Fruit fly (Drosophila melanogaster) whole organism, embryonic: ENCODE results near the gene Wdr62.

Experiments used
- Bdp1 ChIP-seq: fragments of 200-800 bp; sonication (Bioruptor generic); optimal IDR thresholded peaks from 3 replicates; lab custom pipeline; 2016; ENCODE audit warnings: missing biosample characterization, missing genetic modification characterization
- C15 ChIP-seq: fragments of 200-800 bp; sonication (Bioruptor generic); IDR thresholded peaks from 3 replicates; pipeline ENCODE4 v1.3.6; 2022; ENCODE audit warnings: missing biosample characterization, missing genetic modification characterization
- CG11093 ChIP-seq: fragments of 200-800 bp; sonication (Bioruptor generic); IDR thresholded peaks from 3 replicates; pipeline ENCODE4 v1.3.6; 2022; ENCODE audit warnings: missing biosample characterization, missing genetic modification characterization
- CG11456 ChIP-seq: fragments of 200-800 bp; sonication (Bioruptor generic); IDR thresholded peaks from 3 replicates; pipeline ENCODE4 v1.3.6; 2022; ENCODE audit warnings: missing biosample characterization, missing genetic modification characterization
- CG11504 ChIP-seq: fragments of 200-800 bp; sonication (Bioruptor generic); optimal IDR thresholded peaks from 3 replicates; lab custom pipeline; 2019; ENCODE audit warnings: missing biosample characterization, mild to moderate bottlenecking, missing genetic modification characterization, moderate library complexity
- CG11695 ChIP-seq: fragments of 200-800 bp; sonication (Bioruptor generic); IDR thresholded peaks from 3 replicates; pipeline ENCODE4 v1.3.6; 2022; ENCODE audit warnings: missing biosample characterization, missing genetic modification characterization
- CG13296 ChIP-seq: fragments of 200-800 bp; sonication (Bioruptor generic); optimal IDR thresholded peaks from 3 replicates; lab custom pipeline; 2018; ENCODE audit warnings: missing biosample characterization, mild to moderate bottlenecking, missing genetic modification characterization
- CG14965 ChIP-seq: fragments of 200-800 bp; sonication (Bioruptor generic); optimal IDR thresholded peaks from 2 replicates; lab custom pipeline; 2016; ENCODE audit warnings: missing biosample characterization, missing genetic modification characterization, borderline replicate concordance
- CG15269 ChIP-seq: fragments of 200-800 bp; sonication (Bioruptor generic); optimal IDR thresholded peaks from 2 replicates; lab custom pipeline; 2018; ENCODE audit warnings: missing biosample characterization, mild to moderate bottlenecking, missing genetic modification characterization, moderate library complexity
- CG15601 ChIP-seq: fragments of 200-800 bp; sonication (Bioruptor generic); optimal IDR thresholded peaks from 3 replicates; lab custom pipeline; 2019; ENCODE audit warnings: missing biosample characterization, mild to moderate bottlenecking, missing genetic modification characterization, moderate library complexity
- CG31441 ChIP-seq: fragments of 200-800 bp; sonication (Bioruptor generic); IDR thresholded peaks from 2 replicates; pipeline ENCODE4 v1.3.6; 2022; ENCODE audit warnings: missing biosample characterization, missing genetic modification characterization
- CG33557 ChIP-seq: fragments of 200-800 bp; sonication (Bioruptor generic); optimal IDR thresholded peaks from 2 replicates; lab custom pipeline; 2019; ENCODE audit warnings: missing biosample characterization, mild to moderate bottlenecking, missing genetic modification characterization, moderate library complexity
- CG6254 ChIP-seq: fragments of 200-800 bp; sonication (Bioruptor generic); optimal IDR thresholded peaks from 3 replicates; lab custom pipeline; 2017; ENCODE audit warnings: mild to moderate bottlenecking, missing biosample characterization, missing genetic modification reagents, missing genetic modification characterization
- CG6654 ChIP-seq: fragments of 200-800 bp; sonication (Bioruptor generic); optimal IDR thresholded peaks from 2 replicates; lab custom pipeline; 2017; ENCODE audit warnings: missing biosample characterization, mild to moderate bottlenecking, missing genetic modification characterization
- CG7786 ChIP-seq: fragments of 200-800 bp; sonication (Bioruptor generic); optimal IDR thresholded peaks from 2 replicates; lab custom pipeline; 2016; ENCODE audit warnings: missing biosample characterization, missing genetic modification characterization
- CG7839 ChIP-seq: fragments of 200-800 bp; sonication (Bioruptor generic); optimal IDR thresholded peaks from 3 replicates; lab custom pipeline; 2018; ENCODE audit warnings: missing biosample characterization, mild to moderate bottlenecking, missing genetic modification characterization, moderate library complexity
- CG9876 ChIP-seq: fragments of 200-800 bp; sonication (Bioruptor generic); optimal IDR thresholded peaks from 2 replicates; lab custom pipeline; 2016; ENCODE audit warnings: missing biosample characterization, missing genetic modification characterization
- D19A ChIP-seq: fragments of 200-800 bp; optimal IDR thresholded peaks from 3 replicates; lab custom pipeline; 2019; ENCODE audit warnings: missing biosample characterization, mild to moderate bottlenecking, missing genetic modification characterization, moderate library complexity
- Dref ChIP-seq: fragments of 200-800 bp; sonication (Bioruptor generic); IDR thresholded peaks from 2 replicates; pipeline ENCODE4 v1.3.6; 2022; ENCODE audit warnings: missing biosample characterization, missing genetic modification characterization
- Drgx ChIP-seq: fragments of 200-800 bp; sonication (Bioruptor generic); IDR thresholded peaks from 2 replicates; pipeline ENCODE4 v1.3.6; 2022; ENCODE audit warnings: missing biosample characterization, missing genetic modification characterization
- Elba2 ChIP-seq: fragments of 200-800 bp; sonication (Bioruptor generic); optimal IDR thresholded peaks from 3 replicates; lab custom pipeline; 2016; ENCODE audit warnings: missing biosample characterization, missing genetic modification characterization
- Ets97D ChIP-seq: fragments of 200-800 bp; sonication (Bioruptor generic); optimal IDR thresholded peaks from 3 replicates; lab custom pipeline; 2016; ENCODE audit warnings: missing biosample characterization, missing genetic modification characterization
- Fer2 ChIP-seq: fragments of 200-800 bp; sonication (Bioruptor generic); optimal IDR thresholded peaks from 2 replicates; lab custom pipeline; 2018; ENCODE audit warnings: missing biosample characterization, mild to moderate bottlenecking, missing genetic modification characterization, moderate library complexity
- Hmr ChIP-seq: fragments of 200-800 bp; sonication (Bioruptor generic); optimal IDR thresholded peaks from 3 replicates; lab custom pipeline; 2017; ENCODE audit warnings: mild to moderate bottlenecking, missing biosample characterization, missing genetic modification reagents, missing genetic modification characterization
- Hsf ChIP-seq: fragments of 200-800 bp; sonication (Bioruptor generic); optimal IDR thresholded peaks from 3 replicates; lab custom pipeline; 2016; ENCODE audit warnings: missing biosample characterization, missing genetic modification characterization
- Myb ChIP-seq: fragments of 200-800 bp; sonication (Bioruptor generic); optimal IDR thresholded peaks from 2 replicates; lab custom pipeline; 2016; ENCODE audit warnings: missing biosample characterization, missing genetic modification characterization
- NC2β ChIP-seq: fragments of 200-800 bp; sonication (Bioruptor generic); optimal IDR thresholded peaks from 2 replicates; lab custom pipeline; 2016; ENCODE audit warnings: missing biosample characterization, missing genetic modification characterization
- Six4 ChIP-seq: fragments of 200-800 bp; sonication (Bioruptor generic); optimal IDR thresholded peaks from 2 replicates; lab custom pipeline; 2016; ENCODE audit warnings: missing biosample characterization, missing genetic modification characterization
- Sox102F ChIP-seq: fragments of 200-800 bp; sonication (Bioruptor generic); optimal IDR thresholded peaks from 2 replicates; lab custom pipeline; 2018; ENCODE audit warnings: missing biosample characterization, mild to moderate bottlenecking, missing genetic modification characterization, moderate library complexity
- bsh ChIP-seq, 2 experiments: fragments of 200-800 bp; sonication (Bioruptor generic); optimal IDR thresholded peaks; 2 replicates each; lab custom pipeline; 2017 to 2018; ENCODE audit warnings: mild to moderate bottlenecking in 2 of 2, missing biosample characterization in 2 of 2, missing genetic modification characterization in 2 of 2, moderate library complexity in 1 of 2
- chinmo ChIP-seq: fragments of 200-800 bp; sonication (Bioruptor generic); IDR thresholded peaks from 4 replicates; pipeline ENCODE4 v1.3.6; 2022; ENCODE audit warnings: missing biosample characterization, missing genetic modification characterization; ENCODE audit not compliant: partially characterized antibody
- crp ChIP-seq, 2 experiments: fragments of 200-800 bp; sonication (Bioruptor generic); optimal IDR thresholded peaks; 2 replicates in 1 of 2; 3 replicates in 1 of 2; lab custom pipeline; 2017; ENCODE audit warnings: missing biosample characterization in 2 of 2, missing genetic modification characterization in 2 of 2, mild to moderate bottlenecking in 1 of 2, moderate library complexity in 1 of 2
- dmrt11E ChIP-seq: fragments of 200-800 bp; sonication (Bioruptor generic); optimal IDR thresholded peaks from 3 replicates; lab custom pipeline; 2018; ENCODE audit warnings: missing biosample characterization, mild to moderate bottlenecking, missing genetic modification characterization, moderate library complexity
- dpn ChIP-seq, 2 experiments: fragments of 200-800 bp; sonication (Bioruptor generic); optimal IDR thresholded peaks; 3 replicates each; lab custom pipeline; 2016; ENCODE audit warnings: missing biosample characterization in 2 of 2, missing genetic modification characterization in 2 of 2
- ftz-f1 ChIP-seq: fragments of 200-800 bp; sonication (Bioruptor generic); optimal IDR thresholded peaks from 2 replicates; lab custom pipeline; 2016; ENCODE audit warnings: missing biosample characterization, missing genetic modification characterization
- gcm2 ChIP-seq: fragments of 200-800 bp; sonication (Bioruptor generic); optimal IDR thresholded peaks from 2 replicates; lab custom pipeline; 2016; ENCODE audit warnings: missing biosample characterization, missing genetic modification characterization
- h ChIP-seq: fragments of >200 bp; optimal IDR thresholded peaks from 2 replicates; lab custom pipeline; 2017
- her ChIP-seq: fragments of 200-800 bp; sonication (Bioruptor generic); optimal IDR thresholded peaks from 2 replicates; lab custom pipeline; 2016; ENCODE audit warnings: missing biosample characterization, missing genetic modification characterization
- hkb ChIP-seq, 2 experiments: fragments of 200-800 bp in 1 of 2; fragments of >200 bp in 1 of 2; sonication (Bioruptor generic) in 1 of 2; IDR thresholded peaks in 1 of 2; optimal IDR thresholded peaks in 1 of 2; 2 replicates each; pipeline versions ENCODE4 v1.3.6 to Lab custom; 2017 to 2022; ENCODE audit warnings: missing biosample characterization in 1 of 2, missing genetic modification characterization in 1 of 2
- hth ChIP-seq: fragments of >200 bp; optimal IDR thresholded peaks from 2 replicates; lab custom pipeline; 2017; ENCODE audit warnings: inconsistent platforms
- inv ChIP-seq: fragments of 200-800 bp; sonication (Bioruptor generic); IDR thresholded peaks from 2 replicates; pipeline ENCODE4 v1.3.6; 2022; ENCODE audit warnings: missing biosample characterization, missing genetic modification characterization; ENCODE audit not compliant: partially characterized antibody
- lilli ChIP-seq: fragments of 200-800 bp; sonication (Bioruptor generic); optimal IDR thresholded peaks from 3 replicates; lab custom pipeline; 2016; ENCODE audit warnings: missing biosample characterization, missing genetic modification characterization
- pfk ChIP-seq: fragments of 200-800 bp; sonication (Bioruptor generic); optimal IDR thresholded peaks from 2 replicates; lab custom pipeline; 2018; ENCODE audit warnings: missing biosample characterization, mild to moderate bottlenecking, missing genetic modification characterization, moderate library complexity
- pita ChIP-seq: fragments of 200-800 bp; sonication (Bioruptor generic); optimal IDR thresholded peaks from 2 replicates; lab custom pipeline; 2017; ENCODE audit warnings: missing biosample characterization, mild to moderate bottlenecking, missing genetic modification characterization
- ro ChIP-seq: fragments of 200-800 bp; sonication (Bioruptor generic); IDR thresholded peaks from 2 replicates; pipeline ENCODE4 v1.3.6; 2022; ENCODE audit warnings: missing biosample characterization, missing genetic modification characterization
- seq ChIP-seq: fragments of 200-800 bp; sonication (Bioruptor generic); IDR thresholded peaks from 2 replicates; pipeline ENCODE4 v1.3.6; 2022; ENCODE audit warnings: missing biosample characterization, missing genetic modification characterization
- slp2 ChIP-seq: fragments of 200-800 bp; sonication (Bioruptor generic); optimal IDR thresholded peaks from 2 replicates; lab custom pipeline; 2016; ENCODE audit warnings: missing biosample characterization, missing genetic modification characterization
- so ChIP-seq: fragments of 200-800 bp; sonication (Bioruptor generic); IDR thresholded peaks from 3 replicates; pipeline ENCODE4 v1.3.6; 2022; ENCODE audit warnings: missing biosample characterization, missing genetic modification characterization
- twi ChIP-seq: fragments of 200-800 bp; optimal IDR thresholded peaks from 2 replicates; lab custom pipeline; 2019; ENCODE audit warnings: missing biosample characterization, mild to moderate bottlenecking, missing genetic modification characterization, moderate library complexity

The Wdr62 gene

DNA sequence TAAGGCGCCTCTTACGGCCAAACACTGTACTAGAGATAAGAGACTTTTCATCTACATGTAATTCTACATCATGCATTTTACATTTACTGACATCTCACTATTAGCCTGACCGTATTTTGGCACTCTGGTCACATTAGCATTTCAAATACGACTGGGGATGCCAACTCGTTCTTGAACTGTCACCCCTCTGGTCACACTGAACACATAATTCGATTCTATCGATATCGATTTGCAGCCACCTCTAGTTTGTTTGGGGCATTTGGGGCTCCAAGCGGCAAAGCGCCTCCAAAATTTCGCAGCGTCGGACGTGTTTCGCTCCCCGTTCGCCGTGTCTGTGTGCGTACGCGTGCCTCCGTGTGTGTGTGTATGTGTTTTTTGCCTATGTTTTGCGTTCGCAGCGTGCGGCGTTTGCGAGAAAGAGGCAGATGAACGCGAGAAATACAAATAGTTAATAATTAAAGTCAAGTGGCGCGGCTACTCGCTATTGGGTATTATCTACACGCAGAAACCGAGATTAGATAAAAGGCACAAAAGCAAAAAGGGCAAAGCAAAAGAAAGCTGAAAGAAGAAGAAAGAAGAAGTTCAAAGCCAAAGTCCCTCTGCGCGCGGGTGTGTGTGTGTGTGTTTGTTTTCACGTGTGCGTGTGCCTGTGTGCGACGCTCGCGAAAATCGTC is at the start of gene Wdr62 (continued):
- TF ChIP-seq slp2 (GFP tag; lab: Kevin White, UChicago): peak; percentile 3
- peak; percentile 88 for TF ChIP-seq Hmr (GFP tag; lab: Kevin White, UChicago)
- no peak for TF ChIP-seq C15
- no peak for TF ChIP-seq crp (GFP tag; optimal IDR thresholded peaks at IDR 0.05; lab: Kevin White, UChicago)
- peak; percentile 70 for TF ChIP-seq her (GFP tag; lab: Kevin White, UChicago)
- peak; percentile 51 for TF ChIP-seq Bdp1 (GFP tag; lab: Kevin White, UChicago)
- TF ChIP-seq CG11093 (GFP tag; lab: Robert Waterston, UW): no peak
- peak; percentile 66 for TF ChIP-seq CG11504
- TF ChIP-seq h: no peak
- peak; percentile 59; the same call in 1 of the 3 replicates for TF ChIP-seq so (GFP tag; lab: Robert Waterston, UW)
- no peak for TF ChIP-seq hkb (optimal IDR thresholded peaks at IDR 0.05; lab: Kevin White, UChicago)
- peak; percentile 60 for TF ChIP-seq hkb (GFP tag; IDR thresholded peaks at IDR 0.05; lab: Robert Waterston, UW)
- TF ChIP-seq CG9876 (GFP tag; lab: Kevin White, UChicago): peak; percentile 16
- TF ChIP-seq pita (GFP tag; lab: Kevin White, UChicago): peak; percentile 45
- peak; percentile 91 for TF ChIP-seq Ets97D (GFP tag; lab: Kevin White, UChicago)
- TF ChIP-seq CG31441 (GFP tag; lab: Robert Waterston, UW): peak; percentile 50
- peak; percentile 84 for TF ChIP-seq Elba2 (GFP tag; lab: Kevin White, UChicago)
- TF ChIP-seq lilli (GFP tag; lab: Kevin White, UChicago): peak; percentile 34
- TF ChIP-seq gcm2: peak; percentile 44
- TF ChIP-seq dpn (GFP tag; optimal IDR thresholded peaks at IDR 0.05; lab: Kevin White, UChicago): peak; percentile 58 to 63
- TF ChIP-seq CG11695 (GFP tag; lab: Robert Waterston, UW): peak; percentile 53; the same call in 1 of the 3 replicates
- TF ChIP-seq Myb: peak; percentile 86
- TF ChIP-seq NC2β (GFP tag; lab: Kevin White, UChicago): peak; percentile 53
- TF ChIP-seq twi (tag; lab: Kevin White, UChicago): no peak
- no peak for TF ChIP-seq seq
- peak; percentile 33 for TF ChIP-seq CG13296 (GFP tag; lab: Kevin White, UChicago)
- no peak for TF ChIP-seq CG7786
- peak; percentile 24 for TF ChIP-seq Sox102F (GFP tag; lab: Kevin White, UChicago)
- TF ChIP-seq D19A (tag; lab: Kevin White, UChicago): peak; percentile 35
- no peak for TF ChIP-seq hth (lab: Kevin White, UChicago)
- TF ChIP-seq CG6654 (GFP tag; lab: Kevin White, UChicago): no peak
- TF ChIP-seq pfk (GFP tag; lab: Kevin White, UChicago): peak; percentile 38
- TF ChIP-seq chinmo (GFP tag; lab: Robert Waterston, UW): peak; percentile 71; the same call in 1 of the 4 replicates
- TF ChIP-seq CG33557: peak; percentile 32
- peak; percentile 93 for TF ChIP-seq Dref (GFP tag; lab: Robert Waterston, UW)
- peak; percentile 11 for TF ChIP-seq CG15269
- TF ChIP-seq Drgx: 0 out of 2 replicates have a peak, but pooled peaks have one; percentile 20
- no peak for TF ChIP-seq dmrt11E
- peak; percentile 16 for TF ChIP-seq CG7839 (tag; lab: Kevin White, UChicago)
- TF ChIP-seq inv: peak; percentile 60
- TF ChIP-seq CG14965: no peak
- TF ChIP-seq ftz-f1 (GFP tag; lab: Kevin White, UChicago): peak; percentile 74
- TF ChIP-seq CG15601 (tag; lab: Kevin White, UChicago): peak; percentile 56
- TF ChIP-seq ro: no peak
- TF ChIP-seq Fer2: no peak
- no peak for TF ChIP-seq CG6254 (GFP tag; lab: Kevin White, UChicago)
- peak in 1 of 2 experiments; percentile 4 for TF ChIP-seq bsh (GFP tag; optimal IDR thresholded peaks at IDR 0.05; lab: Kevin White, UChicago)
- TF ChIP-seq Hsf (GFP tag; lab: Kevin White, UChicago): peak; percentile 35
- TF ChIP-seq Six4 (GFP tag; lab: Kevin White, UChicago): no peak
- 0 out of 3 replicates have a peak, but pooled peaks have one; percentile 27 for TF ChIP-seq CG11456
